Worm (Caenorhabditis elegans): ENCODE measurements around the gene lips-6.

- TF ChIP-seq nfya-1 (tag; optimal IDR thresholded peaks at IDR 0.05; ENCODE audit: borderline replicate concordance, insufficient read depth): no peak
- TF ChIP-seq B0336.3 (GFP tag; IDR thresholded peaks at IDR 0.05): 0 out of 2 replicates have a peak, but pooled peaks have one; percentile 59
- TF ChIP-seq pbrm-1 (GFP tag; IDR thresholded peaks at IDR 0.05): 0 out of 2 replicates have a peak, but pooled peaks have one; percentile 33
Measured at ce11 chrIV:12036924-12037323, 21.4 kb upstream of the lips-6 start.

Measured in whole organism, young adult.